Fruit fly (Drosophila melanogaster): Measurements from ENCODE around the gene lilli.

lilli gene

DNA sequence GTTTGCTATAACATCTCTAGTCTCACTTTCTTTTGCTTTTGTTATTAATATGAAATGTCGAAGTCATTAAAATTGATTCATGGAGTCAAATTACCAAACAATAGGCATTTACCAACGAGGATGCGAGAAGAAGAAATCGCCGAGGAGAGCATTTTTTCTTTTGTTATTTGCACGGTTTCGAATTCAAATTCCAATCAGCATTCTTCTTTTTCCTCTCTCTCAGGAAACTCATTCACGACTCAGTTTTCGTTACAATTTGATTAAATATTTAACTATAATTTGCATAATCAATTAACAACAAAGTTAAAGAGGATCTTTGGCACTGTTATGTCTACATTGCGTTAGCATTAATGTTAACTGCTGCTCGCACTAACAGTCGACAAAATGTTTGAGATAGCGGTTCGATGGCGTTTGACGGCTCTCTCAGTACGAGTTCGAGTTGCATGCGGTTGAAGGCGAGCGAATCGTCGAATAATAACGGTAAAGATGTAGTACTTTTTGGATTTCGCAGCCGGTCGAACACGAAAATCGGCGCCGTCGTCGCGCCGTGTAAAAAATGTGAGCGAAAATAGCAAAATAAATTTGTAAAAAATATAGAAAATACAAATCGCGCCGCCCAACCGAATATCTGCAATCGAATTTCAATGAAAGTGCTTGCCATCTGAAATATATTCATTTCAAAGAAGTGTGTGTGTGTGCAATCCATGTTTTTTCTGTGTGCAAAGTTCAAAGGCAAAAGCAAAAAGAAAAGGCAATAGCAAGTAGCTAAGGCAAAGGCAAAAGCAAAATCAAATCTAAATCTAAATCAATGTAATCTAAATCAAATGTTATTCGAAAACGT lies 2.3 kb downstream of the lilli start:
- no peak for TF ChIP-seq h (optimal IDR thresholded peaks at IDR 0.05)
- no peak for TF ChIP-seq Myc (optimal IDR thresholded peaks at IDR 0.05)
- no peak for TF ChIP-seq ttk (optimal IDR thresholded peaks at IDR 0.05)
- no peak for TF ChIP-seq insv (optimal IDR thresholded peaks at IDR 0.05)
- TF ChIP-seq Sin3A (optimal IDR thresholded peaks at IDR 0.05), result no peak
- TF ChIP-seq psq (optimal IDR thresholded peaks at IDR 0.05), result no peak

DNA sequence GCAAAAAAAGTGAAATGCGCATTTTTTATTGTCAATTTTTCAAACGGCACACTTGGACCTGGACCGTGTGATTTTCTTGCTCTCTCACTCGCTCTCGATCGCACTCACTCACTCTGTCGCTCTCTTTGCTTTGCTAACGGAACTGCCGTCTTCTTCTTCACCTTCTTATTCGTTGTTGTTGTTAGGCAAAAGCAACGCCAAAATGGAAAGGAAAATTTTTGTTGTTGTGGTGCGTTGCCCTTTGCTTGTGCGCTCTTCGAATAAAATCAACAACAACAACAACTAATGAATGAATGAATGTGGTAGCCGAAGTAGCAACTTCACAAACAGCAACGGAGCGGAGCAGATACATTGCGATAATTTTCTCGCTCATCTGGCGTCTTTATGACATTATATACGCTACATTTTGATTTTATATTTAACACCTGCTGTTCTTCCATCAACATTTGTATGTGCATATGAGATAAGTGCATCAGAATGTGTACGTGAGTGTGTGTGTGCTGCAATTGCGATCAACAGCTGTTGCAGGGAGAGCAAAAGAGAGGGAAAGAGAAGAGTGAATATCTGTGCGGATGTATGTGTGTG lies 3.2 kb downstream of the lilli start:
- TF ChIP-seq insv (optimal IDR thresholded peaks at IDR 0.05), result no peak

dm6 chr2L:2891200-2891599 lies 5.5 kb downstream of the lilli start:
- no peak for TF ChIP-seq insv (optimal IDR thresholded peaks at IDR 0.05)
- no peak for TF ChIP-seq psq (optimal IDR thresholded peaks at IDR 0.05)
- TF ChIP-seq h (optimal IDR thresholded peaks at IDR 0.05), result no peak
- no peak for TF ChIP-seq Sin3A (optimal IDR thresholded peaks at IDR 0.05)
- TF ChIP-seq Myc (optimal IDR thresholded peaks at IDR 0.05), result no peak
- no peak for TF ChIP-seq ttk (optimal IDR thresholded peaks at IDR 0.05)

DNA sequence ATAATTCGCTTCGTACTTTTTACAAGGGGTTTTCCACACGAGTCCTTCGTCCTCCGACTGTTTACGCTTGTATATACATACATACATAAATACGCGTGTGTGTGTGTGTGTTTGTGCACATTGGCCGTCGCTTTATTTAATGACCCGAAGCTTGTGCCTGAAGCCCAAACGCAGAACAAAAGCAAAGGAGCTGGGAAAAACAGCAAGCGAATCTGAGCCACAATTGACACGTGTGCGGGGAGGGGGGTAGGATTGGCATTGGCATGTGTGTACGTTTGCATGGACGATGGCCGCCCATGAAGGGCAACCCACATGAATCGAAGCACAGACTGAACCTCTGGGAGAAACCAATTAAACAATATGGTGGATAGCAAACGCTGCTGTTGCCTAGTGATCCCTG lies 8.6 kb downstream of the lilli start:
- TF ChIP-seq psq (optimal IDR thresholded peaks at IDR 0.05), result no peak
- no peak for TF ChIP-seq insv (optimal IDR thresholded peaks at IDR 0.05)
- no peak for TF ChIP-seq h (optimal IDR thresholded peaks at IDR 0.05)
- TF ChIP-seq Sin3A (optimal IDR thresholded peaks at IDR 0.05), result no peak
- no peak for TF ChIP-seq ttk (optimal IDR thresholded peaks at IDR 0.05)
- no peak for TF ChIP-seq Myc (optimal IDR thresholded peaks at IDR 0.05)

DNA sequence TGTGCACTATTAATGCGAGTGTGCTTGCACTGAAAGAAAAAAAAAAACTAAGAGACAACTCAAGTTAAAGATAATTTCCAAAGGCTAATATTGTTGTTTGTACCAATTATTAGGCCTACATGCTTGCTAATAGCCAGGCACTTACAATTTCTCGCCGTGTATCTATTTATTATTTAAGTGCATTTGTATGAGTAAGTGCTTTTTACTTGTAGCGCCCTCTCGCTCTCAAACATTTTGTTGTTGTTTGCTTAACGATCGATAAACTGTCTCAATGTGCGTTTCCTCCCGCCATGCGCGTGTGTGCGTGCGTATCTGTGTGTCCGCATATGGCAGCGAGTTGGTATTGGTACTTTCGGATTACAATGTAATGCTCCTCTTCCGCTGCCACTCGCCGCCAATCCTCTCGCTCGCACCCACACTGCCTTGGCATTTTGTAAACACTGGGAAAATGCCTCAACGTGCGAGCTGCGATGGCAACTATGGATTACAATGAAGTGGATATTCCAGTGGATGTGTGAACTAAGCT lies 11.4 kb downstream of the lilli start:
- no peak for TF ChIP-seq ttk (optimal IDR thresholded peaks at IDR 0.05)
- no peak for TF ChIP-seq Sin3A (optimal IDR thresholded peaks at IDR 0.05)
- TF ChIP-seq psq (optimal IDR thresholded peaks at IDR 0.05), result no peak
- TF ChIP-seq insv (optimal IDR thresholded peaks at IDR 0.05), result no peak
- no peak for TF ChIP-seq Myc (optimal IDR thresholded peaks at IDR 0.05)
- no peak for TF ChIP-seq h (optimal IDR thresholded peaks at IDR 0.05)

DNA sequence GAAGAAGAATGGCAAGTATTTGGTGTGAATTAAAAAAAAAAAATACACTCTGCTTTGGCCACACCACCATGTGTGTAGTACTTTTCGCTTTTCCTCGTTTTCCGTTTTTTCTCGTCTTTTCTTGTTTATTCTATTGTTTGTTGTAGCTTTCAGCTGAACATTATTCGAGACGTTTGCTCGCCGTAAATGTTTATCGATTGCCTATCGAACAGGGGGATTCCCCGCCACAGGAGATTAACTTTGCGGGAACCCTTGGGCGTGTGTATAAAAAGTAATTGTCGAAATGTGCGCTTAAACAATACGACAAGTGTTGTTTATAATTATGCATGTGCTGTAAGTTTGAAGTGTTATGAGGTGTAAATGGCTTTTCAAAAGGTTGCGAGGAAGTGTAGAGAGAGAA lies 12.0 kb downstream of the lilli start:
- no peak for TF ChIP-seq ttk (optimal IDR thresholded peaks at IDR 0.05)
- TF ChIP-seq Myc (optimal IDR thresholded peaks at IDR 0.05), result no peak
- no peak for TF ChIP-seq Sin3A (optimal IDR thresholded peaks at IDR 0.05)
- TF ChIP-seq h (optimal IDR thresholded peaks at IDR 0.05), result no peak
- no peak for TF ChIP-seq insv (optimal IDR thresholded peaks at IDR 0.05)
- no peak for TF ChIP-seq psq (optimal IDR thresholded peaks at IDR 0.05)

DNA sequence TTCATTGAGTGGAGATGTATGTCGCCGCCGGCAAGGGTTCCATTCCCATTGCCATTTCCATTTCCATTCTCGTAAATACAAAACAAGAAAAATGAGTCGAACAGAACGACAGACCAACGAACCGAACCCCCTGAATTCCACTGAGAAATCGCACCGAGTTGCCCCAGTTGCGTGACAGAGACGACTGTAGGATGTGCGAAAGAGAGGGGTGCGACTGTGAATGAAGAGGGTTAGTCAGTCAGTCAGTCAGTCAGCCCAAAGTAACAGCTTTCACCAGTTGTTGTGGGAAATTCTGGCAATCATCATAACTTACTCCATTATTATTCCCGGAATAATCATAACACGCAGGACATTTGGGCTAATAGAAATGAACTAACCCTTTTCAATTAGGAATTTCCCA lies 12.5 kb downstream of the lilli start:
- no peak for TF ChIP-seq h (optimal IDR thresholded peaks at IDR 0.05)
- no peak for TF ChIP-seq ttk (optimal IDR thresholded peaks at IDR 0.05)
- TF ChIP-seq Sin3A (optimal IDR thresholded peaks at IDR 0.05), result no peak
- no peak for TF ChIP-seq psq (optimal IDR thresholded peaks at IDR 0.05)
- no peak for TF ChIP-seq Myc (optimal IDR thresholded peaks at IDR 0.05)
- TF ChIP-seq insv (optimal IDR thresholded peaks at IDR 0.05), result no peak

DNA sequence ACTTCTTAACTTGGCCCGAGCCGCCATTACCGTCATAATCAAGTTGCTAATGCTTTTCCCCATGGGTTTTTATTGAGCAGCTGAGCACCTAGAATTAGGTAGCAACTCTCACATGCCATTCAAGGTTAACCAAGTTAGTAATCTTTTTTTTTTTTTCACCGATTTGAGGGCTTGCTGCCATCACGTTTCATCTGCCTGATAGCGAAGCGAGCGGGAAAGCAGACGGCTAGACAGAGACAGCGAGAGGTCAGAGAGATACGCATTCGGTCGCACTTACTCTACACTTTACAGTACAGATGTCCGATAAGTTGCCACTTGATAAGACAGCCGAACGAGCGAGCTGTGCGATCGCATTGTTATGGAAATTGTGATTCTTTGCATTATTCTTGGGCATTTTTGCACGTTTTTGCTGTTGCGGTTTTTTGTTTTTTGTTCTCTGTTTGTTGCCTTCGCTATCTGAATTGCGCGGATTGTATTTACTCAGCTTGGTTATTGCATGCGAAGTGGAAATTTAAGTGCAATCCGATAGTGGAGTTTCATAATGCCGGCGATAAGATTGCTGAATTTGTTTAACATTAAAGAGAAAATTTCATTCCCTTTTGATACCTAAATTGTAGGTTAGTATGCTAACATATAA lies 14.8 kb downstream of the lilli start:
- TF ChIP-seq Sin3A (optimal IDR thresholded peaks at IDR 0.05) (no peak), psq (optimal IDR thresholded peaks at IDR 0.05) (no peak), ttk (optimal IDR thresholded peaks at IDR 0.05) (no peak), insv (optimal IDR thresholded peaks at IDR 0.05) (no peak), h (optimal IDR thresholded peaks at IDR 0.05) (no peak), Myc (optimal IDR thresholded peaks at IDR 0.05) (no peak)

DNA sequence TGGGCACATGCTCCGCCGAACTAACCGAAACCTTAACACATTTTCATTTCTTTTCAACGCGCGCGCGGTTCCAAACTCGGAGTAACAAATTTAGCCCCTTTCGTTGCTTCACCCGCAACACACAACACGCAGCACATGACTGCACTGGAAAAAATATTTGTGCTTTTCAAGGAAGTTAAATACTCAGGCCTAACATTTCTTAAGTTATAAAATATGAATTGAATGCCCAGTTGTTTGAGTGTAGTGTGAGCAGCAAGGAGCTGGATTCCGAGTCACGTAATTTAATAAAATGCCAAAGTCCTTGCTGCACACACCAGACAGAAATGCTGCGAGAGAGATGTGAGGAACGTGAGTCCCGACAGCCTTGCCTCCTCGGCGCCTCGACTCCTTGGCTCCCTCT lies 15.7 kb downstream of the lilli start:
- no peak for TF ChIP-seq ttk (optimal IDR thresholded peaks at IDR 0.05)
- TF ChIP-seq insv (optimal IDR thresholded peaks at IDR 0.05), result no peak
- no peak for TF ChIP-seq Sin3A (optimal IDR thresholded peaks at IDR 0.05)

- TF ChIP-seq Sin3A (optimal IDR thresholded peaks at IDR 0.05) (no peak), Myc (optimal IDR thresholded peaks at IDR 0.05) (no peak), psq (optimal IDR thresholded peaks at IDR 0.05) (no peak), h (optimal IDR thresholded peaks at IDR 0.05) (no peak), insv (optimal IDR thresholded peaks at IDR 0.05) (no peak), ttk (optimal IDR thresholded peaks at IDR 0.05) (no peak)
These were observed 17.9 kb downstream of the lilli start for dm6 chr2L:2903649-2904048.

dm6 chr2L:2904316-2905050 lies 18.8 kb downstream of the lilli start:
- no peak for TF ChIP-seq psq (optimal IDR thresholded peaks at IDR 0.05)
- no peak for TF ChIP-seq h (optimal IDR thresholded peaks at IDR 0.05)
- no peak for TF ChIP-seq Myc (optimal IDR thresholded peaks at IDR 0.05)
- no peak for TF ChIP-seq insv (optimal IDR thresholded peaks at IDR 0.05)
- TF ChIP-seq ttk (optimal IDR thresholded peaks at IDR 0.05), result no peak
- TF ChIP-seq Sin3A (optimal IDR thresholded peaks at IDR 0.05), result no peak

DNA sequence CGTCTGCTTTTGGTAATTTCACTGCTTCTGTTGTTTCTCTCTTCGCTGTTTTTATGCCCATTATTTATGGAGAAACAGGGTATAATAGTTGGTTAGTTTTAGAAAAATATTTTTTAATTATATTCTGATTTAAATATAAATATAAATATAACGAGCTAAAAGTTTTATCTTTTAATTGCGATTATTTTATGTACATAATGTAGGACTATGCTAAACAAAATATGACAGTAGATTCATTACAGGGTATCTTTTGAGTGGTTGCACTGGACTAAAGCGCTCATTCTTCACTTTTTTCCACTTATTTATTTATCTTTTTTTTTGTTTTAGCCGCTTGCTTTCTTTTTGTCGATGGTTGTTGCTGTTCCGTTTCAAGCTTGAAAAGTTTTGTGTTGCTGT lies 19.3 kb downstream of the lilli start:
- TF ChIP-seq ttk (optimal IDR thresholded peaks at IDR 0.05) (no peak), insv (optimal IDR thresholded peaks at IDR 0.05) (no peak), h (optimal IDR thresholded peaks at IDR 0.05) (no peak), Sin3A (optimal IDR thresholded peaks at IDR 0.05) (no peak), psq (optimal IDR thresholded peaks at IDR 0.05) (no peak), Myc (optimal IDR thresholded peaks at IDR 0.05) (no peak)

All from Kc167 (cell line).